Fruit fly (Drosophila melanogaster): ENCODE data around the gene CG16812.

DNA sequence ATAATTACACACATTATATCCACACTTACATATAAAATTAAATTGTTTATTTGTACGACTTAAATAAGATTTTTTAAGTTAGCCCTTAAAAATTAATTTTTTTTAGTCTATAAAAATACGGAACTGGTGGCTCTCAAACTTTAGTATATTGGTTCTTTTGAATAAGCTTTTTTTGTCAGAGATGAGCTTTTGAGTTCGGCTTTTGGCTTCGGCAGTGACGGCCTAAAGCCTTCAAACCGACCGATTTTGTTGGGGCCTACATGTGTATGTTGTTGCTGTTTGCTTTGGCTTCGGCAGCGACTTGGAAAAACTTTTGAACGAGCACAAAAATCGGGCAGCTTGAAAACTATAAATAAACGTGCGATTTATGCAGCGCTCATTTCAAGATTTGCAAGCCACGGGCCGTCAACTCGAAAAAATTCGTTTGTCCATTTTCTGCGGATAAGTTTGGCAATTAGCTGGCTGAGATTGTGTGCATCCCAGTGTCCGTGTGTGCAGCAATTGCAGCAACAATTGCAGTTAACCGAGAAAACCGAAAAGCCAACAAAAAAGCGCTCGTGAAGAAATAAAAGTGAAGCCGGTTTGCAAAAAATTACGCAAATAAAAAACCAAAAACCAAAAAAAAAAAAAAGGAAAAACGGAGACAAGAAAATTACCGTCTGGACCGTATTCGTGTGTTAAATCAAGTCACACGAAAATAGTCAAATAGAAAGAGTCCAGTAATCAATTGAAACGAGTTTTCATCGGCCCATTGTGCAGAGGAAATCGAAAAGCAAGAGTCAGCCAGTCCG lies 23.7 kb downstream of the CG16812 start, which contains the start of gene CG16820:
- TF ChIP-seq usp (GFP tag; optimal IDR thresholded peaks at IDR 0.05) (no peak), EcR (GFP tag; optimal IDR thresholded peaks at IDR 0.05) (no peak), psq (optimal IDR thresholded peaks at IDR 0.05) (no peak), CG8478 (optimal IDR thresholded peaks at IDR 0.05) (no peak)

All from whole organism.